Fruit fly (Drosophila melanogaster): ENCODE measurements around the gene Ror.

- TF ChIP-seq CG8119 (GFP tag; IDR thresholded peaks at IDR 0.05) (no peak), Eip75B (GFP tag; optimal IDR thresholded peaks at IDR 0.05) (no peak), pdm3 (GFP tag; optimal IDR thresholded peaks at IDR 0.05) (no peak), Hr4 (GFP tag; optimal IDR thresholded peaks at IDR 0.05) (no peak)
Observed at dm6 chr2L:10268688-10269087, 17.0 kb downstream of the Ror start, which contains the start of gene CG4957.

Data from whole organism, prepupa.